Worm (Caenorhabditis elegans): ENCODE data around the gene gcy-23.

gcy-23 gene

ce11 chrIV:3311243-3311642, 22.1 kb upstream of the gcy-23 start, which contains the start of gene zip-11 (continued):
- no peak for TF ChIP-seq C16A3.4 (tag; optimal IDR thresholded peaks at IDR 0.05)
- no peak for TF ChIP-seq ceh-63 (GFP tag; optimal IDR thresholded peaks at IDR 0.05)
- no peak for TF ChIP-seq nhr-237 (tag; optimal IDR thresholded peaks at IDR 0.05)
- peak; percentile 68 for TF ChIP-seq blmp-1 (tag; optimal IDR thresholded peaks at IDR 0.05)
- TF ChIP-seq dsc-1 (tag; optimal IDR thresholded peaks at IDR 0.05) = peak; percentile 29
- no peak for TF ChIP-seq ceh-88 (GFP tag; IDR thresholded peaks at IDR 0.05)
- TF ChIP-seq fkh-4 (tag; optimal IDR thresholded peaks at IDR 0.05; ENCODE audit: borderline replicate concordance) = no peak
- TF ChIP-seq snu-23 (GFP tag; optimal IDR thresholded peaks at IDR 0.05) = peak; percentile 82
- TF ChIP-seq egl-27 (tag; optimal IDR thresholded peaks at IDR 0.05) = no peak
- TF ChIP-seq nhr-71 (tag; optimal IDR thresholded peaks at IDR 0.05) = peak; percentile 84
- TF ChIP-seq mab-9 (GFP tag; IDR thresholded peaks at IDR 0.05) = no peak
- peak; percentile 12 for TF ChIP-seq fkh-8 (tag; optimal IDR thresholded peaks at IDR 0.05)
- TF ChIP-seq efl-1 (optimal IDR thresholded peaks at IDR 0.05) = peak; percentile 69 to 79
- TF ChIP-seq efl-1 (GFP tag; optimal IDR thresholded peaks at IDR 0.05 in 1 of 2) = peak; percentile 59 to 96
- TF ChIP-seq hlh-4 (tag; optimal IDR thresholded peaks at IDR 0.05) = no peak
- TF ChIP-seq skn-1 (tag; optimal IDR thresholded peaks at IDR 0.05) = peak; percentile 9
- no peak for TF ChIP-seq lir-3 (tag; optimal IDR thresholded peaks at IDR 0.05; ENCODE audit: poor library complexity)
- TF ChIP-seq nhr-11 (tag; optimal IDR thresholded peaks at IDR 0.05) = no peak
- no peak for TF ChIP-seq nhr-84 (tag; optimal IDR thresholded peaks at IDR 0.05)
- TF ChIP-seq ztf-11 (tag; optimal IDR thresholded peaks at IDR 0.05) = peak in 1 of 2 experiments; percentile 45
- TF ChIP-seq rnt-1 (tag; optimal IDR thresholded peaks at IDR 0.05) = peak; percentile 91
- no peak for TF ChIP-seq mef-2 (tag; optimal IDR thresholded peaks at IDR 0.05)
- peak; percentile 2 for TF ChIP-seq fos-1 (tag; optimal IDR thresholded peaks at IDR 0.05)
- TF ChIP-seq lin-14 (GFP tag; optimal IDR thresholded peaks at IDR 0.05) = peak; percentile 95
- TF ChIP-seq ztf-4 (tag; optimal IDR thresholded peaks at IDR 0.05) = no peak
- no peak for TF ChIP-seq ama-1 (optimal IDR thresholded peaks at IDR 0.05)
- TF ChIP-seq sup-37 (GFP tag; optimal IDR thresholded peaks at IDR 0.05) = peak; percentile 41
- TF ChIP-seq nhr-19 (GFP tag; conservative IDR thresholded peaks at IDR 0.05) = peak; percentile 77
- TF ChIP-seq C04F5.9 (tag; optimal IDR thresholded peaks at IDR 0.05) = peak; percentile 8
- TF ChIP-seq tlp-1 (tag; optimal IDR thresholded peaks at IDR 0.05) = no peak
- peak; percentile 35 to 47 for TF ChIP-seq lin-35 (GFP tag; optimal IDR thresholded peaks at IDR 0.05)
- TF ChIP-seq irx-1 (tag; optimal IDR thresholded peaks at IDR 0.05) = peak; percentile 33
- TF ChIP-seq pqm-1 (tag; optimal IDR thresholded peaks at IDR 0.05) = no peak
- TF ChIP-seq lin-15B (tag; optimal IDR thresholded peaks at IDR 0.05) = no peak
- TF ChIP-seq nhr-77 (tag; optimal IDR thresholded peaks at IDR 0.05) = peak; percentile 16
- no peak for TF ChIP-seq elt-2 (tag; optimal IDR thresholded peaks at IDR 0.05)
- TF ChIP-seq nhr-47 (tag; optimal IDR thresholded peaks at IDR 0.05) = peak; percentile 76

- no peak for TF ChIP-seq dsc-1 (tag; optimal IDR thresholded peaks at IDR 0.05)
- peak; percentile 87 for TF ChIP-seq pqm-1 (tag; optimal IDR thresholded peaks at IDR 0.05)
- TF ChIP-seq elt-2 (tag; optimal IDR thresholded peaks at IDR 0.05) = peak; percentile 88
These were observed 21.6 kb upstream of the gcy-23 start for ce11 chrIV:3310662-3311219.

- TF ChIP-seq unc-30 (tag; optimal IDR thresholded peaks at IDR 0.05) = no peak
- no peak for TF ChIP-seq efl-1 (optimal IDR thresholded peaks at IDR 0.05)
- peak in 1 of 2 experiments; percentile 94 for TF ChIP-seq efl-1 (GFP tag; optimal IDR thresholded peaks at IDR 0.05 in 1 of 2)
These were observed 19.7 kb upstream of the gcy-23 start for ce11 chrIV:3308885-3309284.

DNA sequence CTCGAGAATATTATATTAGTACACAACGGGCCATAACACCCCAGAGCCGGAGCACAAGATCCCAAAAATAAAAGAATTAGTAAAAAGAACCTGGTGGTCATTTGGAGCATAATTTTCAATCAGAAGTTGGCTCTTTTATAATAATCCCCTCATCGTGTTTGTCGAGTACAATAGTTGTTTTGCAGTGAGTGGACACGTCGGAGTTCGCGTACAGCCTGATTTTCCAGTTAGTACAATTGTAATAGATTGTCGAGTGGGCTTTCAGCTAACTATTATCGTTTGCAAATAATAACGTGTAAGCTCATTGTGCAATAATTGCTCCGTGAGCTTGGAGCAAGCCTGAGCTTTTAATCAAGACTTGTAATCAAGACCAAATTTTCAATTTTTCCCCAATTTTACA, 18.3 kb upstream of the gcy-23 start, which contains the start of gene W08E12.9:
Gene W08E12.9, minus strand, starts transcription at position 101 of the 400 bp plus-strand sequence.
- TF ChIP-seq C04F5.9 (tag; optimal IDR thresholded peaks at IDR 0.05) (no peak), isw-1 (GFP tag; IDR thresholded peaks at IDR 0.05) (no peak), hlh-4 (tag; optimal IDR thresholded peaks at IDR 0.05) (no peak), aha-1 (tag; optimal IDR thresholded peaks at IDR 0.05) (no peak), aly-2 (tag; optimal IDR thresholded peaks at IDR 0.05) (no peak), alr-1 (tag; optimal IDR thresholded peaks at IDR 0.05; ENCODE audit: borderline replicate concordance) (no peak), dsc-1 (tag; optimal IDR thresholded peaks at IDR 0.05) (no peak), nhr-11 (tag; optimal IDR thresholded peaks at IDR 0.05) (no peak), lin-35 (GFP tag; optimal IDR thresholded peaks at IDR 0.05) (no peak), elt-2 (tag; optimal IDR thresholded peaks at IDR 0.05) (no peak), egl-13 (tag; optimal IDR thresholded peaks at IDR 0.05) (no peak), C34B4.2 (tag; optimal IDR thresholded peaks at IDR 0.05) (no peak), unc-130 (tag; optimal IDR thresholded peaks at IDR 0.05) (no peak), nhr-237 (tag; optimal IDR thresholded peaks at IDR 0.05) (no peak), nhr-76 (tag; optimal IDR thresholded peaks at IDR 0.05) (no peak), ceh-88 (GFP tag; IDR thresholded peaks at IDR 0.05) (no peak)

Measured in whole organism, L1 larva.